Worm (Caenorhabditis elegans) whole organism, mixed stage, embryonic: ENCODE results near the gene F22B3.10.

Experiments used
- blmp-1 ChIP-seq: fragments of 150-350 bp; optimal IDR thresholded peaks from 2 replicates; lab custom pipeline; 2014; ENCODE audit warnings: missing biosample characterization, missing genetic modification characterization
- unc-62 ChIP-seq: fragments of 150-350 bp; optimal IDR thresholded peaks from 2 replicates; lab custom pipeline; 2014; ENCODE audit warnings: missing biosample characterization, missing genetic modification reagents, missing genetic modification characterization

ce11 chrIV:11438255-11438654 is 23.4 kb upstream of the F22B3.10 start:
- TF ChIP-seq blmp-1 (tag; lab: Kevin White, UChicago): no peak
- TF ChIP-seq unc-62: no peak
